Worm (Caenorhabditis elegans): ENCODE results near the gene egli-1.

ce11 chrII:9306835-9307234, 16.9 kb upstream of the egli-1 start:
- TF ChIP-seq him-1 (tag; optimal IDR thresholded peaks at IDR 0.05) (no peak), W03F9.2 (tag; optimal IDR thresholded peaks at IDR 0.05) (no peak)

All from whole organism, L4/young adult.